Worm (Caenorhabditis elegans) whole organism, L1 larva: Measurements from ENCODE around the gene pinn-1.

Experiments
- C04F5.9 ChIP-seq: sonication (generic microtip); optimal IDR thresholded peaks from 2 replicates; lab custom pipeline; 2016; ENCODE audit warnings: missing genetic modification characterization, missing compliant biosample characterization
- Y116A8C.19 ChIP-seq: sonication (generic microtip); optimal IDR thresholded peaks from 2 replicates; lab custom pipeline; 2016; ENCODE audit warnings: missing compliant biosample characterization, missing genetic modification characterization, borderline replicate concordance
- aly-2 ChIP-seq: fragments of 150-350 bp; optimal IDR thresholded peaks from 2 replicates; lab custom pipeline; 2014; ENCODE audit warnings: missing biosample characterization, missing genetic modification characterization
- blmp-1 ChIP-seq: fragments of 150-350 bp; optimal IDR thresholded peaks from 2 replicates; lab custom pipeline; 2014; ENCODE audit warnings: missing biosample characterization, missing genetic modification characterization
- ceh-82 ChIP-seq, 3 experiments: fragments of 150-350 bp in 1 of 3; sonication (generic microtip) in 2 of 3; optimal IDR thresholded peaks; 2 replicates each; lab custom pipeline; 2014 to 2017; ENCODE audit warnings: missing biosample characterization in 3 of 3, missing genetic modification characterization in 3 of 3
- ceh-88 ChIP-seq: fragments of 200-800 bp; sonication (Bioruptor generic); IDR thresholded peaks from 2 replicates; pipeline ENCODE4 v1.3.6; 2022; ENCODE audit warnings: missing genetic modification characterization, missing compliant biosample characterization
- ceh-90 ChIP-seq: sonication (generic microtip); optimal IDR thresholded peaks from 2 replicates; lab custom pipeline; 2016; ENCODE audit warnings: missing genetic modification characterization, missing compliant biosample characterization
- dpl-1 ChIP-seq, 3 experiments: fragments of 150-350 bp in 2 of 3; sonication (generic microtip) in 1 of 3; optimal IDR thresholded peaks; 2 replicates each; lab custom pipeline; 2014 to 2017; ENCODE audit warnings: missing biosample characterization in 3 of 3, missing genetic modification characterization in 3 of 3, missing genetic modification reagents in 3 of 3
- dsc-1 ChIP-seq: sonication (generic microtip); optimal IDR thresholded peaks from 2 replicates; lab custom pipeline; 2016; ENCODE audit warnings: mild to moderate bottlenecking, missing genetic modification characterization, missing compliant biosample characterization
- efl-1 ChIP-seq, 4 experiments: fragments of 150-350 bp; optimal IDR thresholded peaks in 3 of 4; peaks in 1 of 4; 1 replicate in 1 of 4; 2 replicates in 3 of 4; lab custom pipeline; 2014; ENCODE audit warnings: missing biosample characterization in 2 of 4, missing genetic modification characterization in 2 of 4, missing genetic modification reagents in 2 of 4
- egl-27 ChIP-seq, 2 experiments: fragments of 150-350 bp in 1 of 2; sonication (generic microtip); optimal IDR thresholded peaks; 3 replicates each; lab custom pipeline; 2017 to 2018; ENCODE audit warnings: missing biosample characterization in 2 of 2, missing genetic modification characterization in 2 of 2, missing genetic modification reagents in 2 of 2
- elt-2 ChIP-seq: sonication (generic microtip); optimal IDR thresholded peaks from 2 replicates; lab custom pipeline; 2016; ENCODE audit warnings: missing genetic modification characterization, mild to moderate bottlenecking, inconsistent platforms, missing compliant biosample characterization, missing genetic modification reagents
- elt-3 ChIP-seq, 6 experiments: fragments of 150-350 bp in 1 of 6; sonication (generic microtip); optimal IDR thresholded peaks; 2 replicates each; lab custom pipeline; 2017 to 2018; ENCODE audit warnings: missing biosample characterization in 6 of 6, missing genetic modification characterization in 6 of 6, inconsistent platforms in 1 of 6
- fkh-8 ChIP-seq: sonication (generic microtip); optimal IDR thresholded peaks from 2 replicates; lab custom pipeline; 2016; ENCODE audit warnings: mild to moderate bottlenecking, missing genetic modification characterization, missing compliant biosample characterization
- irx-1 ChIP-seq: sonication (generic microtip); optimal IDR thresholded peaks from 2 replicates; lab custom pipeline; 2016; ENCODE audit warnings: missing genetic modification characterization, missing compliant biosample characterization
- isw-1 ChIP-seq: fragments of 200-800 bp; sonication (Bioruptor generic); IDR thresholded peaks from 2 replicates; pipeline ENCODE4 v1.3.6; 2022; ENCODE audit warnings: missing genetic modification characterization, missing compliant biosample characterization
- jun-1 ChIP-seq: fragments of 150-350 bp; optimal IDR thresholded peaks from 2 replicates; lab custom pipeline; 2014; ENCODE audit warnings: missing biosample characterization, missing genetic modification reagents, missing genetic modification characterization
- lin-13 ChIP-seq: fragments of 150-350 bp; optimal IDR thresholded peaks from 2 replicates; lab custom pipeline; 2014; ENCODE audit warnings: missing biosample characterization, missing genetic modification reagents, missing genetic modification characterization
- lin-14 ChIP-seq: fragments of 200-800 bp; sonication (Bioruptor generic); optimal IDR thresholded peaks from 2 replicates; lab custom pipeline; 2018; ENCODE audit warnings: mild to moderate bottlenecking, missing genetic modification characterization, moderate library complexity, missing compliant biosample characterization
- lin-35 ChIP-seq, 2 experiments: fragments of 150-350 bp; optimal IDR thresholded peaks; 2 replicates each; lab custom pipeline; 2014; ENCODE audit warnings: missing biosample characterization in 2 of 2, missing genetic modification characterization in 2 of 2, missing genetic modification reagents in 2 of 2
- lsy-2 ChIP-seq, 2 experiments: fragments of 150-350 bp; optimal IDR thresholded peaks; 2 replicates each; lab custom pipeline; 2014; ENCODE audit warnings: missing biosample characterization in 2 of 2, missing genetic modification characterization in 2 of 2
- mdl-1 ChIP-seq, 2 experiments: fragments of 150-350 bp; optimal IDR thresholded peaks; 2 replicates each; lab custom pipeline; 2014 to 2017; ENCODE audit warnings: missing biosample characterization in 2 of 2, missing genetic modification characterization in 2 of 2, inconsistent platforms in 1 of 2
- mef-2 ChIP-seq: fragments of 150-350 bp; optimal IDR thresholded peaks from 2 replicates; lab custom pipeline; 2014; ENCODE audit warnings: missing biosample characterization, missing genetic modification characterization
- mep-1 ChIP-seq: fragments of 150-350 bp; optimal IDR thresholded peaks from 2 replicates; lab custom pipeline; 2014; ENCODE audit warnings: missing biosample characterization, missing genetic modification characterization
- nhr-11 ChIP-seq: fragments of 150-350 bp; optimal IDR thresholded peaks from 2 replicates; lab custom pipeline; 2014; ENCODE audit warnings: missing biosample characterization, missing genetic modification characterization
- nhr-47 ChIP-seq: sonication (generic microtip); optimal IDR thresholded peaks from 2 replicates; lab custom pipeline; 2016; ENCODE audit warnings: mild to moderate bottlenecking, missing genetic modification characterization, moderate library complexity, missing compliant biosample characterization
- nhr-71 ChIP-seq: sonication (generic microtip); optimal IDR thresholded peaks from 2 replicates; lab custom pipeline; 2016; ENCODE audit warnings: mild to moderate bottlenecking, missing genetic modification characterization, moderate library complexity, missing compliant biosample characterization
- nhr-76 ChIP-seq: sonication (generic microtip); optimal IDR thresholded peaks from 2 replicates; lab custom pipeline; 2017; ENCODE audit warnings: missing biosample characterization, missing genetic modification characterization
- nhr-84 ChIP-seq: sonication (generic microtip); optimal IDR thresholded peaks from 2 replicates; lab custom pipeline; 2017; ENCODE audit warnings: missing biosample characterization, missing genetic modification characterization
- nhr-85 ChIP-seq: sonication (generic microtip); peaks from one replicate; lab custom pipeline; 2016; ENCODE audit warnings: missing genetic modification characterization, inconsistent platforms, missing compliant biosample characterization
- nhr-90 ChIP-seq: sonication (generic microtip); optimal IDR thresholded peaks from 2 replicates; lab custom pipeline; 2016; ENCODE audit warnings: mild to moderate bottlenecking, missing genetic modification characterization, missing compliant biosample characterization; ENCODE audit not compliant: poor library complexity
- pax-3 ChIP-seq: fragments of 200-800 bp; sonication (Bioruptor generic); optimal IDR thresholded peaks from 2 replicates; lab custom pipeline; 2018; ENCODE audit warnings: mild to moderate bottlenecking, missing genetic modification characterization, moderate library complexity, missing compliant biosample characterization
- rnt-1 ChIP-seq: sonication (generic microtip); optimal IDR thresholded peaks from 2 replicates; lab custom pipeline; 2016; ENCODE audit warnings: mild to moderate bottlenecking, missing genetic modification characterization, moderate library complexity, missing compliant biosample characterization
- skn-1 ChIP-seq: fragments of 150-350 bp; optimal IDR thresholded peaks from 2 replicates; lab custom pipeline; 2014; ENCODE audit warnings: missing biosample characterization, missing genetic modification characterization
- snpc-4 ChIP-seq: fragments of 150-350 bp; optimal IDR thresholded peaks from 2 replicates; lab custom pipeline; 2014; ENCODE audit warnings: missing biosample characterization, missing genetic modification characterization
- snu-23 ChIP-seq: sonication (generic microtip); optimal IDR thresholded peaks from 2 replicates; lab custom pipeline; 2016; ENCODE audit warnings: missing genetic modification characterization, missing compliant biosample characterization
- swsn-7 ChIP-seq: sonication (generic microtip); optimal IDR thresholded peaks from 2 replicates; lab custom pipeline; 2016; ENCODE audit warnings: missing genetic modification characterization, missing compliant biosample characterization
- tbx-2 ChIP-seq: sonication (generic microtip); optimal IDR thresholded peaks from 2 replicates; lab custom pipeline; 2016; ENCODE audit warnings: missing genetic modification characterization, missing compliant biosample characterization
- tlp-1 ChIP-seq: fragments of 150-350 bp; optimal IDR thresholded peaks from 2 replicates; lab custom pipeline; 2014; ENCODE audit warnings: missing biosample characterization, missing genetic modification characterization
- unc-30 ChIP-seq: sonication (generic microtip); optimal IDR thresholded peaks from 2 replicates; lab custom pipeline; 2017; ENCODE audit warnings: missing biosample characterization, missing genetic modification characterization
- unc-86 ChIP-seq: sonication (generic microtip); optimal IDR thresholded peaks from 2 replicates; lab custom pipeline; 2016; ENCODE audit warnings: missing genetic modification characterization, missing compliant biosample characterization
- unc-98 ChIP-seq: fragments of 200-800 bp; sonication (Bioruptor generic); IDR thresholded peaks from 2 replicates; pipeline ENCODE4 v1.3.6; 2022; ENCODE audit warnings: missing genetic modification characterization, missing compliant biosample characterization
- xbp-1 ChIP-seq: sonication (generic microtip); optimal IDR thresholded peaks from 2 replicates; lab custom pipeline; 2016; ENCODE audit warnings: missing genetic modification characterization, missing compliant biosample characterization
- zip-4 ChIP-seq: fragments of 200-800 bp; sonication (Bioruptor generic); optimal IDR thresholded peaks from 2 replicates; lab custom pipeline; 2018; ENCODE audit warnings: mild to moderate bottlenecking, missing genetic modification characterization, moderate library complexity, missing compliant biosample characterization
- ztf-11 ChIP-seq, 2 experiments: sonication (generic microtip); optimal IDR thresholded peaks; 2 replicates each; lab custom pipeline; 2016 to 2017; ENCODE audit warnings: missing genetic modification characterization in 2 of 2, missing biosample characterization in 1 of 2, missing compliant biosample characterization in 1 of 2
- ztf-4 ChIP-seq: fragments of 150-350 bp; optimal IDR thresholded peaks from 2 replicates; lab custom pipeline; 2014; ENCODE audit warnings: missing biosample characterization, missing genetic modification characterization

Gene pinn-1

ce11 chrII:2920817-2921458, 32.1 kb upstream of the pinn-1 start:
- TF ChIP-seq mep-1 (tag; lab: Kevin White, UChicago) (peak; percentile 72), isw-1 (GFP tag; lab: Robert Waterston, UW) (peak; percentile 32), nhr-47 (peak; percentile 66), zip-4 (GFP tag; lab: Kevin White, UChicago) (no peak), mdl-1 (tag; optimal IDR thresholded peaks at IDR 0.05; lab: Kevin White, UChicago) (peak; percentile 39 to 86), nhr-76 (tag; lab: Kevin White, UChicago) (no peak), snpc-4 (tag; lab: Kevin White, UChicago) (peak; percentile 36), fkh-8 (tag; lab: Kevin White, UChicago) (peak; percentile 79), elt-3 (tag; optimal IDR thresholded peaks at IDR 0.05; lab: Kevin White, UChicago) (no peak), pax-3 (tag; lab: Kevin White, UChicago) (peak; percentile 54), mef-2 (tag; lab: Kevin White, UChicago) (no peak), nhr-11 (tag; lab: Kevin White, UChicago) (peak; percentile 24), unc-86 (peak; percentile 34), nhr-71 (peak; percentile 79), tbx-2 (tag; lab: Kevin White, UChicago) (peak; percentile 53), unc-98 (GFP tag; lab: Robert Waterston, UW) (0 out of 2 replicates have a peak, but pooled peaks have one; percentile 34), unc-30 (tag; lab: Kevin White, UChicago) (no peak), irx-1 (tag; lab: Kevin White, UChicago) (peak; percentile 7), dpl-1 (GFP tag; optimal IDR thresholded peaks at IDR 0.05; lab: Kevin White, UChicago) (peak; percentile 22 to 52 (median 44)), lin-14 (peak; percentile 85), ztf-11 (tag; optimal IDR thresholded peaks at IDR 0.05; lab: Kevin White, UChicago) (no peak), lsy-2 (tag; optimal IDR thresholded peaks at IDR 0.05; lab: Kevin White, UChicago) (peak; percentile 45 to 62), elt-2 (tag; lab: Kevin White, UChicago) (no peak), rnt-1 (tag; lab: Kevin White, UChicago) (no peak), efl-1 (optimal IDR thresholded peaks at IDR 0.05; lab: Kevin White, UChicago) (peak; percentile 74 to 86), efl-1 (GFP tag; optimal IDR thresholded peaks at IDR 0.05 in 1 of 2; lab: Kevin White, UChicago) (peak; percentile 62 to 92), lin-35 (GFP tag; optimal IDR thresholded peaks at IDR 0.05; lab: Kevin White, UChicago) (peak; percentile 60 to 68), dsc-1 (tag; lab: Kevin White, UChicago) (no peak), C04F5.9 (tag; lab: Kevin White, UChicago) (peak; percentile 13), nhr-90 (tag; lab: Kevin White, UChicago) (peak; percentile 21), ztf-4 (tag; lab: Kevin White, UChicago) (no peak), aly-2 (tag; lab: Kevin White, UChicago) (no peak), nhr-85 (tag; lab: Kevin White, UChicago) (peak; percentile 46), xbp-1 (peak; percentile 51), egl-27 (tag; optimal IDR thresholded peaks at IDR 0.05; lab: Kevin White, UChicago) (no peak), blmp-1 (no peak), ceh-82 (tag; optimal IDR thresholded peaks at IDR 0.05; lab: Kevin White, UChicago) (peak in 2 of 3 experiments; percentile 35 to 55), swsn-7 (tag; lab: Kevin White, UChicago) (peak; percentile 67), ceh-90 (tag; lab: Kevin White, UChicago) (no peak), lin-13 (GFP tag; lab: Kevin White, UChicago) (peak; percentile 4), tlp-1 (tag; lab: Kevin White, UChicago) (no peak), jun-1 (tag; lab: Kevin White, UChicago) (peak; percentile 49), Y116A8C.19 (tag; lab: Kevin White, UChicago) (no peak), skn-1 (peak; percentile 80), snu-23 (GFP tag; lab: Kevin White, UChicago) (peak; percentile 74), nhr-84 (no peak), ceh-88 (GFP tag; lab: Robert Waterston, UW) (no peak)
- TF ChIP-seq, all 84 proteins: peak for 28
